Worm (Caenorhabditis elegans) whole organism, L4 larva: ENCODE data around the gene F11C1.10.

Experiments
- F49E8.2 ChIP-seq: sonication (generic microtip); optimal IDR thresholded peaks from 2 replicates; lab custom pipeline; 2016; ENCODE audit warnings: missing compliant biosample characterization, mild to moderate bottlenecking, missing genetic modification characterization, borderline replicate concordance
- aly-2 ChIP-seq: sonication (generic microtip); optimal IDR thresholded peaks from 2 replicates; lab custom pipeline; 2018; ENCODE audit warnings: missing biosample characterization, missing genetic modification characterization
- ama-1 ChIP-seq: fragments of 150-350 bp; optimal IDR thresholded peaks from 2 replicates; lab custom pipeline; 2014; ENCODE audit warnings: inconsistent platforms, mixed read lengths
- ceh-62 ChIP-seq: sonication (generic microtip); optimal IDR thresholded peaks from 2 replicates; lab custom pipeline; 2017; ENCODE audit warnings: missing biosample characterization, missing genetic modification characterization
- dpl-1 ChIP-seq: fragments of 150-350 bp; optimal IDR thresholded peaks from 2 replicates; lab custom pipeline; 2014; ENCODE audit warnings: missing biosample characterization, missing genetic modification reagents, missing genetic modification characterization
- fkh-10 ChIP-seq: fragments of 150-350 bp; optimal IDR thresholded peaks from 2 replicates; lab custom pipeline; 2014; ENCODE audit warnings: missing biosample characterization, missing genetic modification reagents, missing genetic modification characterization
- nhr-111 ChIP-seq: fragments of 200-800 bp; sonication (Bioruptor generic); optimal IDR thresholded peaks from 2 replicates; lab custom pipeline; 2018; ENCODE audit warnings: mild to moderate bottlenecking, missing genetic modification characterization, missing compliant biosample characterization
- nhr-237 ChIP-seq: sonication (generic microtip); optimal IDR thresholded peaks from 2 replicates; lab custom pipeline; 2017; ENCODE audit warnings: missing biosample characterization, missing genetic modification characterization
- nhr-25 ChIP-seq: sonication (generic microtip); optimal IDR thresholded peaks from 2 replicates; lab custom pipeline; 2017; ENCODE audit warnings: missing genetic modification characterization, mild to moderate bottlenecking, missing compliant biosample characterization, antibody characterized with exemption, moderate library complexity, borderline replicate concordance; ENCODE audit not compliant: insufficient read depth
- nhr-48 ChIP-seq: sonication (generic microtip); optimal IDR thresholded peaks from 2 replicates; lab custom pipeline; 2016; ENCODE audit warnings: mild to moderate bottlenecking, missing genetic modification characterization, missing compliant biosample characterization
- nhr-77 ChIP-seq: fragments of 150-350 bp; optimal IDR thresholded peaks from 2 replicates; lab custom pipeline; 2014; ENCODE audit warnings: missing biosample characterization, missing genetic modification characterization
- pqm-1 ChIP-seq: sonication (generic microtip); optimal IDR thresholded peaks from 2 replicates; lab custom pipeline; 2017; ENCODE audit warnings: missing biosample characterization, missing genetic modification characterization
- saeg-2 ChIP-seq: fragments of 200-800 bp; sonication (Bioruptor generic); IDR thresholded peaks from 2 replicates; pipeline ENCODE4 v1.3.6; 2022; ENCODE audit warnings: missing genetic modification reagents, missing genetic modification characterization, missing compliant biosample characterization
- snpc-1.2 ChIP-seq: fragments of 200-800 bp; sonication (Bioruptor generic); IDR thresholded peaks from 2 replicates; pipeline ENCODE4 v1.3.6; 2022; ENCODE audit warnings: missing genetic modification reagents, missing genetic modification characterization, missing compliant biosample characterization

- TF ChIP-seq nhr-77 (tag; lab: Kevin White, UChicago) (no peak), snpc-1.2 (GFP tag; lab: Robert Waterston, UW) (no peak), saeg-2 (GFP tag; lab: Robert Waterston, UW) (no peak), aly-2 (tag; lab: Kevin White, UChicago) (no peak), dpl-1 (no peak), fkh-10 (GFP tag; lab: Kevin White, UChicago) (no peak), F49E8.2 (no peak), nhr-25 (tag; lab: Kevin White, UChicago) (peak; percentile 86), nhr-48 (tag; lab: Kevin White, UChicago) (no peak), pqm-1 (tag; lab: Kevin White, UChicago) (no peak), ama-1 (lab: Kevin White, UChicago) (no peak), ceh-62 (tag; lab: Kevin White, UChicago) (no peak), nhr-237 (no peak), nhr-111 (GFP tag; lab: Kevin White, UChicago) (no peak)
Measured at ce11 chrX:12999567-12999966, 22.7 kb downstream of the F11C1.10 start.
